Worm (Caenorhabditis elegans): ENCODE measurements around the gene clec-3.
A peak's percentile ranks its signal among the peaks of the same experiment; 100 is the strongest.

The clec-3 gene

ce11 chrII:2997828-2998441, 21.8 kb downstream of the clec-3 start:
- no peak for TF ChIP-seq mls-2 (tag; optimal IDR thresholded peaks at IDR 0.05)
- no peak for TF ChIP-seq mab-5 (tag; optimal IDR thresholded peaks at IDR 0.05)
- peak; percentile 100 for TF ChIP-seq zip-8 (tag; optimal IDR thresholded peaks at IDR 0.05)

ce11 chrII:2996721-2997120, 23.0 kb downstream of the clec-3 start, which contains the start of gene lido-8:
Gene lido-8, plus strand, starts transcription at chrII:2997021.
- TF ChIP-seq zip-8 (tag; optimal IDR thresholded peaks at IDR 0.05) = peak; percentile 64
- TF ChIP-seq lsy-2 (tag; optimal IDR thresholded peaks at IDR 0.05) = no peak

ce11 chrII:2994590-2995392, 24.9 kb downstream of the clec-3 start:
- TF ChIP-seq snpc-4 (tag; optimal IDR thresholded peaks at IDR 0.05) (no peak), hlh-1 (tag; optimal IDR thresholded peaks at IDR 0.05) (peak; percentile 99), flh-1 (GFP tag; optimal IDR thresholded peaks at IDR 0.05) (no peak), elt-1 (tag; optimal IDR thresholded peaks at IDR 0.05; ENCODE audit: borderline replicate concordance, insufficient read depth) (no peak), lin-32 (GFP tag; optimal IDR thresholded peaks at IDR 0.05) (peak; percentile 23), cnd-1 (tag; optimal IDR thresholded peaks at IDR 0.05) (peak; percentile 68), unc-39 (tag; optimal IDR thresholded peaks at IDR 0.05) (peak; percentile 42), nhr-2 (tag; optimal IDR thresholded peaks at IDR 0.05) (peak; percentile 62), unc-120 (tag; optimal IDR thresholded peaks at IDR 0.05; ENCODE audit: poor library complexity, severe bottlenecking) (peak; percentile 19), ces-1 (GFP tag; optimal IDR thresholded peaks at IDR 0.05) (peak; percentile 23), mab-5 (tag; optimal IDR thresholded peaks at IDR 0.05) (peak; percentile 98), ham-2 (GFP tag; optimal IDR thresholded peaks at IDR 0.05) (no peak), mep-1 (tag; optimal IDR thresholded peaks at IDR 0.05) (no peak), ceh-39 (tag; optimal IDR thresholded peaks at IDR 0.05) (peak; percentile 2), sem-2 (GFP tag; optimal IDR thresholded peaks at IDR 0.05) (no peak), nhr-76 (tag; optimal IDR thresholded peaks at IDR 0.05) (no peak), blmp-1 (tag; optimal IDR thresholded peaks at IDR 0.05) (no peak), pha-4 (tag; optimal IDR thresholded peaks at IDR 0.05) (no peak), nhr-12 (tag; optimal IDR thresholded peaks at IDR 0.05) (no peak), mls-2 (tag; optimal IDR thresholded peaks at IDR 0.05) (no peak), zip-8 (tag; optimal IDR thresholded peaks at IDR 0.05) (no peak), unc-62 (GFP tag; optimal IDR thresholded peaks at IDR 0.05) (peak; percentile 94), ceh-83 (GFP tag; optimal IDR thresholded peaks at IDR 0.05) (no peak), M03D4.4 (tag; optimal IDR thresholded peaks at IDR 0.05) (no peak)

DNA sequence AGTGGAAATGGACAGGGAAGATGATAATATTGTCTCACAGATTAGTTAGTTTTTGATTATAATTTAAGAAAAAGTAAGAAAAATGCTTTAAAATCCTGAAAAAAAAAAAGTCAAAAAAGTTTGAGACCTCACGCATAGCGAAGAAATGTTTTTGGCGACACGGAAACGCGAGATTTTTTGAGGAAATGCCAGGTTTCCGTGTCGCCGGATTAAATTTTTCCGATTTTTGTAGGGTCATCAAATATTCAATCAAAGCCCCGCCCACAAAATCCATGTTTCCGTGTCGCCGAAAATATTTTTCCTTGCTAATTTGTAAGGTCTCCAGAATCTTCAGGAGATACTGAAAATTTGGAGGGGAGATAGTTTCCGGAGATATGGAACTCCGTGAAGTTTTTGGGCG, 27.4 kb downstream of the clec-3 start:
- TF ChIP-seq nhr-2 (tag; optimal IDR thresholded peaks at IDR 0.05) (no peak), mep-1 (tag; optimal IDR thresholded peaks at IDR 0.05) (no peak), lin-13 (tag; optimal IDR thresholded peaks at IDR 0.05) (no peak), blmp-1 (tag; optimal IDR thresholded peaks at IDR 0.05) (no peak), nhr-28 (tag; optimal IDR thresholded peaks at IDR 0.05) (no peak), sptf-1 (tag; optimal IDR thresholded peaks at IDR 0.05) (no peak), elt-1 (tag; optimal IDR thresholded peaks at IDR 0.05; ENCODE audit: borderline replicate concordance, insufficient read depth) (no peak), ham-2 (GFP tag; optimal IDR thresholded peaks at IDR 0.05) (no peak), tbx-8 (GFP tag; optimal IDR thresholded peaks at IDR 0.05) (no peak), lsy-2 (tag; optimal IDR thresholded peaks at IDR 0.05) (no peak), ceh-43 (GFP tag; optimal IDR thresholded peaks at IDR 0.05) (no peak), drap-1 (GFP tag; optimal IDR thresholded peaks at IDR 0.05) (no peak), cnd-1 (tag; optimal IDR thresholded peaks at IDR 0.05) (no peak), nhr-76 (tag; optimal IDR thresholded peaks at IDR 0.05) (no peak), sem-2 (GFP tag; optimal IDR thresholded peaks at IDR 0.05) (no peak), mls-2 (tag; optimal IDR thresholded peaks at IDR 0.05) (no peak), ztf-11 (tag; optimal IDR thresholded peaks at IDR 0.05) (no peak), ces-1 (GFP tag; optimal IDR thresholded peaks at IDR 0.05) (no peak), M03D4.4 (tag; optimal IDR thresholded peaks at IDR 0.05) (no peak), flh-1 (GFP tag; optimal IDR thresholded peaks at IDR 0.05) (no peak)

Data from whole organism, mixed stage, embryonic.